Fruit fly (Drosophila melanogaster): ENCODE results near the gene Hpf1.

Hpf1 gene

DNA sequence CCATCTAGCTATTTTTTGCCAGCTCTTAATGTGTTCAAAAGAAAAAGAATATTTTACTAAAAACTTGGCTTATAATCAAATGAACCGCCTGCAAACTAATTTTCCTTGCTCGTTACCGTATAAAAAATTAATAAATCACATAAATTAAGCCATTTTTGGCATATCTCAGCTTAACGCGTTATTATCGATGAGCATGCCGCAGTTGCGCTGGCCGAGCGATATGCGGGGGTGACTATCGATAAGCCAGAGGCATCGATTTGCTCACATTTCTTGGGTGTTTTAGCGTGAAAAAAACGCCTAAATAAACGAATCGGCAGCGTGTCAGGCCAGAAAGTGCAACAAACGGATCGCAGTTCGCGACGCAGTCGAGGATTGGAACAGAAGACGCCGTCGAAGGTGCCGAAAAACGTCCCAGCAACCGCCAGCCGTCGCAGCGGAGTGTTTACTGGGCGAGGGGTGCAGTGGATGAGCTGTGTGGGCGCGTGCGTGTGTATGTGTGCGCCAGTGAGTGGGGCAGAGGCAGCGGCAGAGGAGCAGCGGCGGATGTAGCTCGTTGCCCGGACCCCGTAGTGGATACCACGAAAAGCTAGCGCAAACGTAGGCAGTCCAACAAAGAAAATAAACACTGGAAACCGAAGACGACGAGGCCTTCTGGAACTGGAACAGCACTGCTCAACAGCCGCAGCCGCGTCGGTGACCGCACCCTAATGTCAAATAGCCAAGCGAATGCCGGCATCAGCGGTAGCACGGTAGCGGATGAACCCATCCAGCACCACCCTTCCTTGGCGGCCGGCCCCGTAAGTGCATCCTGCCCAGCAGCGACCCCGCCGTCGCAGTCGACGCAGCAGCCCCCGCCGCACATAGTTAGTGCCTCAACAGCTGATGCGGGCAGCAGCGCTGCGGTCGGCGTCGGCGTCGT lies 49.1 kb upstream of the Hpf1 start, which contains the start of the genes Sym and Madm (continued):
- no peak for TF ChIP-seq cwo (GFP tag; optimal IDR thresholded peaks at IDR 0.05)
- peak; percentile 19 for TF ChIP-seq Antp (GFP tag; optimal IDR thresholded peaks at IDR 0.05)
- no peak for TF ChIP-seq hth (optimal IDR thresholded peaks at IDR 0.05)
- no peak for TF ChIP-seq Drgx (GFP tag; IDR thresholded peaks at IDR 0.05)
- peak; percentile 91 for TF ChIP-seq Sry-β (GFP tag; optimal IDR thresholded peaks at IDR 0.05)
- no peak for TF ChIP-seq CG3838 (GFP tag; optimal IDR thresholded peaks at IDR 0.05)
- no peak for TF ChIP-seq gcm2 (GFP tag; optimal IDR thresholded peaks at IDR 0.05)
- TF ChIP-seq dan (GFP tag; IDR thresholded peaks at IDR 0.05), result no peak
- no peak for TF ChIP-seq Sox102F (GFP tag; optimal IDR thresholded peaks at IDR 0.05)
- TF ChIP-seq mirr (GFP tag; optimal IDR thresholded peaks at IDR 0.05), result no peak
- TF ChIP-seq sug (tag; optimal IDR thresholded peaks at IDR 0.05), result peak; percentile 55
- no peak for TF ChIP-seq Ada2b (GFP tag; IDR thresholded peaks at IDR 0.05)
- TF ChIP-seq CG16815 (GFP tag; optimal IDR thresholded peaks at IDR 0.05), result peak; percentile 1
- no peak for TF ChIP-seq CG15269 (tag; optimal IDR thresholded peaks at IDR 0.05)
- no peak for TF ChIP-seq jigr1 (GFP tag; IDR thresholded peaks at IDR 0.05)
- no peak for TF ChIP-seq grn (GFP tag; optimal IDR thresholded peaks at IDR 0.05)
- no peak for TF ChIP-seq Atf-2 (GFP tag; optimal IDR thresholded peaks at IDR 0.05)
- TF ChIP-seq D (optimal IDR thresholded peaks at IDR 0.05), result no peak
- TF ChIP-seq D (GFP tag; optimal IDR thresholded peaks at IDR 0.05), result no peak
- no peak for TF ChIP-seq Hmr (GFP tag; optimal IDR thresholded peaks at IDR 0.05)
- TF ChIP-seq Med (GFP tag), result peak; percentile 77
- no peak for TF ChIP-seq CG17359 (tag; optimal IDR thresholded peaks at IDR 0.05)
- no peak for TF ChIP-seq Ssrp (tag; optimal IDR thresholded peaks at IDR 0.05)
- TF ChIP-seq CG12219 (GFP tag; optimal IDR thresholded peaks at IDR 0.05), result no peak

DNA sequence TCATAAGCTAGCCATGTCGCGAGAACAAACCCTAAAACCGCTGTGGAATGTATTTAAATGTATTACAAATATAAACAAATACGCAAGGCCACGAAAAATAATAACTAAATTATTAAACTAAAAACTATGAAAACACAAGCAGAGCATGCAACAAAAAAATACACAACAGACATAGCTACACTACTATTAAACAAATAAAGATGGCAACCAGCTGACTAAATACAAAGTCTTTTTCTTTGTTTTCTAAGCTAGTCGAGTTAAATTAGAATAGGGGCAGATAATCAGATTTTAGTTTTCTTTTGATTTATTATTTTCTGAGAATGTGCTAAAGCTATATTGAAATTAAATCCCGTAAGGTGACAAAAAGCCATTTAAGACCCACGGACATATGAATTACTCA lies 45.0 kb upstream of the Hpf1 start:
- peak; percentile 42 for TF ChIP-seq Fer3 (tag; optimal IDR thresholded peaks at IDR 0.05)
- no peak for TF ChIP-seq crp (GFP tag; optimal IDR thresholded peaks at IDR 0.05)
- peak; percentile 2 for TF ChIP-seq CG12104 (GFP tag; optimal IDR thresholded peaks at IDR 0.05)
- peak; percentile 7 for TF ChIP-seq CG12744 (GFP tag; optimal IDR thresholded peaks at IDR 0.05)
- TF ChIP-seq CG17612 (GFP tag; IDR thresholded peaks at IDR 0.05), result no peak
- peak; percentile 81 for TF ChIP-seq CG6813 (GFP tag; optimal IDR thresholded peaks at IDR 0.05)
- peak; percentile 60 for TF ChIP-seq odd (GFP tag; optimal IDR thresholded peaks at IDR 0.05)
- peak; percentile 66 for TF ChIP-seq CG6854 (GFP tag; optimal IDR thresholded peaks at IDR 0.05)
- peak; percentile 76 for TF ChIP-seq Fer1 (GFP tag; optimal IDR thresholded peaks at IDR 0.05)
- TF ChIP-seq CG11695 (GFP tag; IDR thresholded peaks at IDR 0.05), result no peak
- peak; percentile 6 for TF ChIP-seq CG4854 (GFP tag; optimal IDR thresholded peaks at IDR 0.05)
- TF ChIP-seq dpn (GFP tag; optimal IDR thresholded peaks at IDR 0.05), result no peak
- TF ChIP-seq Hmr (GFP tag; optimal IDR thresholded peaks at IDR 0.05), result peak; percentile 78
- TF ChIP-seq CoRest (tag; optimal IDR thresholded peaks at IDR 0.05), result no peak
- no peak for TF ChIP-seq Sin3A (optimal IDR thresholded peaks at IDR 0.05)
- TF ChIP-seq CG11723 (GFP tag; optimal IDR thresholded peaks at IDR 0.05), result no peak
- no peak for TF ChIP-seq CG7271 (tag; optimal IDR thresholded peaks at IDR 0.05)
- TF ChIP-seq Oaz (GFP tag; IDR thresholded peaks at IDR 0.05), result no peak
- no peak for TF ChIP-seq NfI (GFP tag; optimal IDR thresholded peaks at IDR 0.05)
- TF ChIP-seq CG3281 (GFP tag; optimal IDR thresholded peaks at IDR 0.05), result peak; percentile 74
- TF ChIP-seq CG10209 (GFP tag; optimal IDR thresholded peaks at IDR 0.05), result peak; percentile 50
- peak in 1 of 2 experiments; percentile 13 for TF ChIP-seq insv (GFP tag; optimal IDR thresholded peaks at IDR 0.05)
- no peak for TF ChIP-seq run (tag; optimal IDR thresholded peaks at IDR 0.05)
- TF ChIP-seq CG17385 (GFP tag; optimal IDR thresholded peaks at IDR 0.05), result peak; percentile 10
- peak; percentile 17 for TF ChIP-seq wek (GFP tag; optimal IDR thresholded peaks at IDR 0.05)
- peak; percentile 41; the same call in 1 of the 2 replicates for TF ChIP-seq Atf6 (GFP tag; IDR thresholded peaks at IDR 0.05)
- TF ChIP-seq CG13424 (tag; optimal IDR thresholded peaks at IDR 0.05), result peak; percentile 4

All from whole organism, embryonic.